Worm (Caenorhabditis elegans) whole organism, early embryonic: ENCODE results near the gene dop-6.

Experiments used
- B0310.2 ChIP-seq: sonication (generic microtip); optimal IDR thresholded peaks from 2 replicates; lab custom pipeline; 2016; ENCODE audit warnings: mild to moderate bottlenecking, missing genetic modification characterization, missing compliant biosample characterization
- ama-1 ChIP-seq: fragments of 150-350 bp; optimal IDR thresholded peaks from 2 replicates; lab custom pipeline; 2014
- sea-1 ChIP-seq: fragments of 200-800 bp; sonication (Bioruptor generic); conservative IDR thresholded peaks from 2 replicates; pipeline ENCODE4 v1.3.6; 2022; ENCODE audit warnings: missing genetic modification characterization, missing compliant biosample characterization
- tbx-11 ChIP-seq: fragments of 200-800 bp; sonication (Bioruptor generic); IDR thresholded peaks from 2 replicates; pipeline ENCODE4 v1.3.6; 2022; ENCODE audit warnings: missing genetic modification characterization, missing compliant biosample characterization
- tra-4 ChIP-seq: sonication (generic microtip); optimal IDR thresholded peaks from 2 replicates; lab custom pipeline; 2017; ENCODE audit warnings: missing genetic modification characterization, missing compliant biosample characterization

DNA sequence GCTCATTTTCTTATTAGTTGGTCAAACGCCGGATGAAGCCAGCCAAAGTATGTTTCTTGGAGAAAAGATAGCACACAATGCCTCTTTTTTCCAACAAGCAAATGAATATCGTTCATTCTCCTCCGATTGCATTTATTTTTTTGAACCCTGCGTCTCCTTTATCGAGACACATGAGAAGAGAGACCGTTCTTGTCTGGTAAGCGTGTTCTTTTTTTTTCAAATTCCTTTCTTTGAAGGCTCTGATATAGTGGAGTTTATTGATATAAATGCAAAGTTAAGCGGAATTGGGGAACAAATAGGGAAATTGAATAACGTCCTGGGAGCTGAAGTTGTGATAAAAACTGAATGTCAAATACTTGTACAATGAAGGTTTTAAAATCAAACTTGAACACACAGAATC lies 41.9 kb downstream of the dop-6 start, which contains the start of gene F14H12.7:
- TF ChIP-seq B0310.2 (tag; lab: Kevin White, UChicago) (no peak), tra-4 (tag; lab: Kevin White, UChicago) (no peak), ama-1 (lab: Kevin White, UChicago) (no peak), sea-1 (GFP tag; lab: Robert Waterston, UW) (no peak), tbx-11 (GFP tag; lab: Robert Waterston, UW) (no peak)
